Fruit fly (Drosophila melanogaster): ENCODE data around the gene CG16719.

The CG16719 gene

dm6 chr3L:9695647-9696046, 10.7 kb downstream of the CG16719 start (continued):
- TF ChIP-seq CG8119 (GFP tag; IDR thresholded peaks at IDR 0.05) = peak; percentile 45; the same call in 1 of the 3 replicates
- peak; percentile 2 for TF ChIP-seq Hr39 (GFP tag; optimal IDR thresholded peaks at IDR 0.05)
- TF ChIP-seq CG3919 (GFP tag; optimal IDR thresholded peaks at IDR 0.05) = no peak
- TF ChIP-seq spab (GFP tag; optimal IDR thresholded peaks at IDR 0.05) = peak; percentile 20
- peak; percentile 47 for TF ChIP-seq CG10631 (GFP tag; optimal IDR thresholded peaks at IDR 0.05)
- TF ChIP-seq Eip93F (GFP tag; optimal IDR thresholded peaks at IDR 0.05) = no peak
- peak; percentile 12 for TF ChIP-seq dsx (GFP tag; optimal IDR thresholded peaks at IDR 0.05; ENCODE audit: poor library complexity, severe bottlenecking)
- peak; percentile 48 for TF ChIP-seq achi (GFP tag; optimal IDR thresholded peaks at IDR 0.05)
- TF ChIP-seq CG6276 (GFP tag; optimal IDR thresholded peaks at IDR 0.05) = peak; percentile 22
- TF ChIP-seq cyc (GFP tag; optimal IDR thresholded peaks at IDR 0.05) = no peak

- peak; percentile 83 for TF ChIP-seq Eip93F (GFP tag; optimal IDR thresholded peaks at IDR 0.05)
- TF ChIP-seq cyc (GFP tag; optimal IDR thresholded peaks at IDR 0.05) = peak; percentile 90
- peak; percentile 71 for TF ChIP-seq Gug (GFP tag; IDR thresholded peaks at IDR 0.05)
- peak; percentile 88 for TF ChIP-seq pdm3 (GFP tag; optimal IDR thresholded peaks at IDR 0.05)
- TF ChIP-seq esn (GFP tag; optimal IDR thresholded peaks at IDR 0.05) = peak; percentile 91
- TF ChIP-seq CG6276 (GFP tag; optimal IDR thresholded peaks at IDR 0.05) = no peak
- TF ChIP-seq lz (GFP tag; optimal IDR thresholded peaks at IDR 0.05) = peak; percentile 86
- peak in 1 of 2 experiments; percentile 63 for TF ChIP-seq salr (GFP tag; optimal IDR thresholded peaks at IDR 0.05)
- peak; percentile 82 for TF ChIP-seq Hr39 (GFP tag; optimal IDR thresholded peaks at IDR 0.05)
- no peak for TF ChIP-seq CG4318 (GFP tag; optimal IDR thresholded peaks at IDR 0.05)
- peak; percentile 69 for TF ChIP-seq Blimp-1 (GFP tag; optimal IDR thresholded peaks at IDR 0.05)
- TF ChIP-seq CG31627 (GFP tag; optimal IDR thresholded peaks at IDR 0.05) = peak; percentile 83
- TF ChIP-seq CG15336 (GFP tag; IDR thresholded peaks at IDR 0.05) = peak; percentile 83
- TF ChIP-seq Sox102F (GFP tag; optimal IDR thresholded peaks at IDR 0.05) = peak; percentile 93
- TF ChIP-seq vri (GFP tag; optimal IDR thresholded peaks at IDR 0.05) = peak; percentile 91
- peak; percentile 88 for TF ChIP-seq Hr4 (GFP tag; optimal IDR thresholded peaks at IDR 0.05)
- TF ChIP-seq svp (GFP tag) = peak; percentile 94
- TF ChIP-seq OdsH (GFP tag; optimal IDR thresholded peaks at IDR 0.05) = peak; percentile 83
- peak; percentile 89 for TF ChIP-seq CG7368 (GFP tag; optimal IDR thresholded peaks at IDR 0.05)
- peak; percentile 81 for TF ChIP-seq CG9139 (GFP tag; optimal IDR thresholded peaks at IDR 0.05)
- peak; percentile 70 for TF ChIP-seq Lpt (GFP tag; optimal IDR thresholded peaks at IDR 0.05)
- TF ChIP-seq acj6 (GFP tag; optimal IDR thresholded peaks at IDR 0.05) = peak; percentile 83
- TF ChIP-seq CG6854 (GFP tag; optimal IDR thresholded peaks at IDR 0.05) = peak; percentile 92
- no peak for TF ChIP-seq CG10631 (GFP tag; optimal IDR thresholded peaks at IDR 0.05)
- TF ChIP-seq CG3919 (GFP tag; optimal IDR thresholded peaks at IDR 0.05) = peak; percentile 93
- TF ChIP-seq Sox14 (GFP tag; optimal IDR thresholded peaks at IDR 0.05) = peak; percentile 82
- peak; percentile 83 for TF ChIP-seq CG8632 (GFP tag; optimal IDR thresholded peaks at IDR 0.05)
- TF ChIP-seq Ets96B (tag; optimal IDR thresholded peaks at IDR 0.05) = peak; percentile 84
- peak; percentile 73 for TF ChIP-seq CG34406 (GFP tag; optimal IDR thresholded peaks at IDR 0.05)
- TF ChIP-seq CG6808 (GFP tag; optimal IDR thresholded peaks at IDR 0.05) = peak; percentile 77
- peak; percentile 81 for TF ChIP-seq fd85E (GFP tag; optimal IDR thresholded peaks at IDR 0.05)
- peak; percentile 78 for TF ChIP-seq achi (GFP tag; optimal IDR thresholded peaks at IDR 0.05)
- TF ChIP-seq eg (GFP tag; IDR thresholded peaks at IDR 0.05) = peak; percentile 88
- TF ChIP-seq dsx (GFP tag; optimal IDR thresholded peaks at IDR 0.05; ENCODE audit: poor library complexity, severe bottlenecking) = peak; percentile 79
- peak; percentile 54 for TF ChIP-seq fd59A (GFP tag; optimal IDR thresholded peaks at IDR 0.05)
- TF ChIP-seq Sox15 (GFP tag; optimal IDR thresholded peaks at IDR 0.05) = peak; percentile 61
- peak; percentile 91 for TF ChIP-seq Eip75B (GFP tag; optimal IDR thresholded peaks at IDR 0.05)
- TF ChIP-seq CG16779 (tag; optimal IDR thresholded peaks at IDR 0.05) = peak; percentile 83
- TF ChIP-seq Hr38 (GFP tag; optimal IDR thresholded peaks at IDR 0.05) = no peak
- TF ChIP-seq CG6163 (GFP tag; IDR thresholded peaks at IDR 0.05) = peak; percentile 90
- TF ChIP-seq ss (GFP tag; optimal IDR thresholded peaks at IDR 0.05) = peak; percentile 84 to 86
- peak; percentile 96 for TF ChIP-seq Eip78C (GFP tag)
- TF ChIP-seq CG11762 (GFP tag; optimal IDR thresholded peaks at IDR 0.05; ENCODE audit: insufficient read depth) = peak; percentile 79
- peak; percentile 91 for TF ChIP-seq topi (GFP tag; optimal IDR thresholded peaks at IDR 0.05)
These were observed 11.9 kb downstream of the CG16719 start, which contains the start of gene Prps for dm6 chr3L:9696650-9697526. TSS of gene Prps (minus strand) at chr3L:9696700.
